Fruit fly (Drosophila melanogaster): ENCODE measurements around the gene Nt5a.
A peak's percentile ranks its signal among the peaks of the same experiment; 100 is the strongest.

Gene Nt5a

DNA sequence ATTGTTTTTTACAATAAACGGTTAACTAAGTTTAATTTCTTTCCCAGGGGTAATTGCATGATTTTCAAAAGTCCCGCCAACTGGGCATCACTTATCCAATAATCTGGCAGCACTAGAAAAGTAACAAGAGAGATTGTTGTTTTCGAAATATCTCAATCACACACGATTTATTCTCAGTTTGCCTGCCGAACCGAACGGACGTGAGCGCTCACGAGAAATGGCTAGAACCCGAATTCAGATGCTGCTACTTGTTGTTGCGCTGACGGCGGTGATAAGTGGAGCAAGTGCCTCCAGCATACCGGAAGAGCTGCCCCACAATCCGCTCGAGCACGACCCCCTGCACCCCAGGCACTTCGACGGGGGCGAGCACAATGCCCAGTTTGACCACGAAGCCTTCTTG is 8.7 kb downstream of the Nt5a start, which contains the start of gene scf (continued):
- no peak for TF ChIP-seq CG7839 (tag; optimal IDR thresholded peaks at IDR 0.05)
- no peak for TF ChIP-seq vfl (GFP tag; optimal IDR thresholded peaks at IDR 0.05)
- 0 out of 2 replicates have a peak, but pooled peaks have one; percentile 15 for TF ChIP-seq CG11247 (GFP tag; IDR thresholded peaks at IDR 0.05)
- peak; percentile 1 for TF ChIP-seq CG9797 (GFP tag; optimal IDR thresholded peaks at IDR 0.05)
- peak; percentile 41; the same call in 1 of the 3 replicates for TF ChIP-seq ken (GFP tag; IDR thresholded peaks at IDR 0.05)
- no peak for TF ChIP-seq CG10431 (GFP tag; optimal IDR thresholded peaks at IDR 0.05)
- no peak for TF ChIP-seq nmo (GFP tag; optimal IDR thresholded peaks at IDR 0.05)
- no peak for TF ChIP-seq Vsx1 (GFP tag; optimal IDR thresholded peaks at IDR 0.05)
- no peak for TF ChIP-seq CG8290 (GFP tag; optimal IDR thresholded peaks at IDR 0.05)
- TF ChIP-seq CG8290 (tag; optimal IDR thresholded peaks at IDR 0.05) = peak in 1 of 2 experiments; percentile 62
- TF ChIP-seq rib (GFP tag; IDR thresholded peaks at IDR 0.05) = 0 out of 2 replicates have a peak, but pooled peaks have one; percentile 13
- peak; percentile 56 for TF ChIP-seq CG17829 (tag; optimal IDR thresholded peaks at IDR 0.05)
- peak; percentile 42; the same call in 1 of the 2 replicates for TF ChIP-seq unc-4 (GFP tag; IDR thresholded peaks at IDR 0.05; ENCODE audit: partially characterized antibody)
- peak; percentile 63; the same call in 2 of the 3 replicates for TF ChIP-seq ci (GFP tag; IDR thresholded peaks at IDR 0.05)
- TF ChIP-seq Atf6 (GFP tag; IDR thresholded peaks at IDR 0.05) = 0 out of 2 replicates have a peak, but pooled peaks have one; percentile 24
- peak; percentile 33 for TF ChIP-seq CTCF (GFP tag; optimal IDR thresholded peaks at IDR 0.05)
- peak; percentile 17 for TF ChIP-seq CG10267 (tag; optimal IDR thresholded peaks at IDR 0.05)
- no peak for TF ChIP-seq pan (optimal IDR thresholded peaks at IDR 0.05)
- TF ChIP-seq pan (GFP tag; optimal IDR thresholded peaks at IDR 0.05 in 1 of 2, IDR thresholded peaks at IDR 0.05 in 1 of 2) = peak in 1 of 2 experiments; percentile 37
- peak; percentile 78 for TF ChIP-seq Deaf1 (tag; optimal IDR thresholded peaks at IDR 0.05)
- TF ChIP-seq Trl (optimal IDR thresholded peaks at IDR 0.05) = peak in 1 of 2 experiments; percentile 34
- TF ChIP-seq Trl (GFP tag; optimal IDR thresholded peaks at IDR 0.05) = peak; percentile 9
- peak; percentile 53; the same call in 1 of the 2 replicates for TF ChIP-seq CG4360 (GFP tag; IDR thresholded peaks at IDR 0.05)
- TF ChIP-seq ttk (GFP tag; IDR thresholded peaks at IDR 0.05) = no peak
- peak; percentile 37 for TF ChIP-seq CG3163 (GFP tag; optimal IDR thresholded peaks at IDR 0.05)
- TF ChIP-seq NfI (GFP tag; optimal IDR thresholded peaks at IDR 0.05) = no peak
- TF ChIP-seq CG12659 (GFP tag; optimal IDR thresholded peaks at IDR 0.05) = peak; percentile 2
- no peak; the same call in 3 of the 4 replicates for TF ChIP-seq Gug (GFP tag; IDR thresholded peaks at IDR 0.05)
- TF ChIP-seq sens-2 (GFP tag; IDR thresholded peaks at IDR 0.05) = 0 out of 2 replicates have a peak, but pooled peaks have one; percentile 11

DNA sequence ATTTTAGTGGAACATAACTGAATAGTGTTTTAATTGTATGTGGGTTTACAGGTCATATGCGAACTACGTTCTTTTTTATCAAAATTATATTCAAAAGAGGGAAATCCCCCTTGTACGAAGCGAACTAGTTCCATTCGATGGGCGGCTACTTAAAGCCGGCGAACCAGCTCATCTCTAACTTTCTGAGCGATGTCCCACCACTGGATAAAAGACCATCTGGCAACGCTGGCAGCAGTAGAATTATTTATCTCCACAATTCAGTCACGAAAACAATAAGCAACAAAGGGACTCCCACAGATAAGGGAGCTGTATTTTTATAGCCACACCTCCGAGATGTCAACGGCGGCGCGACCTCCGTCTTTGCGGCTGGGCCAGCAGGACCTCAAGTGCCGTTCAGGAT is 11.5 kb downstream of the Nt5a start, which contains the start of gene Rabex-5:
Gene Rabex-5 (plus strand): TSS at position 221 of the 400 bp plus-strand sequence.
- TF ChIP-seq phol (tag; optimal IDR thresholded peaks at IDR 0.05) = peak; percentile 32
- no peak for TF ChIP-seq CG9727 (GFP tag; optimal IDR thresholded peaks at IDR 0.05)
- TF ChIP-seq Oaz (GFP tag; IDR thresholded peaks at IDR 0.05) = no peak
- no peak for TF ChIP-seq CG1024 (GFP tag; IDR thresholded peaks at IDR 0.05)
- peak; percentile 53; the same call in 2 of the 3 replicates for TF ChIP-seq CG14860 (GFP tag; IDR thresholded peaks at IDR 0.05; ENCODE audit: partially characterized antibody)
- peak; percentile 73 for TF ChIP-seq vnd (GFP tag; IDR thresholded peaks at IDR 0.05; ENCODE audit: partially characterized antibody)
- no peak for TF ChIP-seq fru (optimal IDR thresholded peaks at IDR 0.05)
- TF ChIP-seq sens-2 (GFP tag; IDR thresholded peaks at IDR 0.05) = no peak
- TF ChIP-seq Fer3 (tag; optimal IDR thresholded peaks at IDR 0.05) = no peak
- TF ChIP-seq grn (GFP tag; optimal IDR thresholded peaks at IDR 0.05) = no peak
- peak; percentile 15; the same call in 1 of the 2 replicates for TF ChIP-seq lmd (GFP tag; IDR thresholded peaks at IDR 0.05)
- TF ChIP-seq pita (GFP tag; optimal IDR thresholded peaks at IDR 0.05) = no peak
- TF ChIP-seq peb (GFP tag; IDR thresholded peaks at IDR 0.05) = no peak
- TF ChIP-seq Sox102F (GFP tag; optimal IDR thresholded peaks at IDR 0.05) = no peak
- no peak for TF ChIP-seq CG17802 (tag; optimal IDR thresholded peaks at IDR 0.05)
- no peak for TF ChIP-seq Nf-YB (GFP tag; optimal IDR thresholded peaks at IDR 0.05)
- peak; percentile 52; the same call in 2 of the 4 replicates for TF ChIP-seq Gug (GFP tag; IDR thresholded peaks at IDR 0.05)
- TF ChIP-seq Eip74EF (GFP tag; optimal IDR thresholded peaks at IDR 0.05) = no peak
- peak; percentile 65 for TF ChIP-seq CG12659 (GFP tag; optimal IDR thresholded peaks at IDR 0.05)
- no peak for TF ChIP-seq fd102C (GFP tag; optimal IDR thresholded peaks at IDR 0.05)
- TF ChIP-seq CG7372 (GFP tag; IDR thresholded peaks at IDR 0.05) = 0 out of 2 replicates have a peak, but pooled peaks have one; percentile 13
- no peak for TF ChIP-seq Lim3 (GFP tag; IDR thresholded peaks at IDR 0.05)
- no peak for TF ChIP-seq PHDP (tag; optimal IDR thresholded peaks at IDR 0.05)
- TF ChIP-seq Nf-YC (tag; optimal IDR thresholded peaks at IDR 0.05) = no peak
- TF ChIP-seq CG18619 (GFP tag; optimal IDR thresholded peaks at IDR 0.05) = no peak
- TF ChIP-seq Deaf1 (tag; optimal IDR thresholded peaks at IDR 0.05) = no peak
- TF ChIP-seq dati (GFP tag; IDR thresholded peaks at IDR 0.05) = no peak
